Fruit fly (Drosophila melanogaster): ENCODE data around the gene RpS14b.

RpS14b gene

dm6 chrX:7976976-7977834 is 42.5 kb downstream of the RpS14b start:
- no peak for TF ChIP-seq CG17801 (GFP tag; optimal IDR thresholded peaks at IDR 0.05; ENCODE audit: partially characterized antibody)

- TF ChIP-seq CG17801 (GFP tag; optimal IDR thresholded peaks at IDR 0.05; ENCODE audit: partially characterized antibody): no peak
Observed at dm6 chrX:7978027-7978426, 43.3 kb downstream of the RpS14b start.

- TF ChIP-seq CG17801 (GFP tag; optimal IDR thresholded peaks at IDR 0.05; ENCODE audit: partially characterized antibody): no peak
Observed at dm6 chrX:7979202-7979601, 44.5 kb downstream of the RpS14b start.

- peak; percentile 88 for TF ChIP-seq CG17801 (GFP tag; optimal IDR thresholded peaks at IDR 0.05; ENCODE audit: partially characterized antibody)
Observed at dm6 chrX:7980786-7981185, 46.1 kb downstream of the RpS14b start.

Measured in ovary, adult (tissue).